Fruit fly (Drosophila melanogaster): ENCODE data around the gene CG9921.
A peak's percentile ranks its signal among the peaks of the same experiment; 100 is the strongest.

CG9921 gene

dm6 chrX:16320197-16320921, 13.0 kb downstream of the CG9921 start, which contains the start of gene Cyp1 (continued):
- TF ChIP-seq CG14014 (GFP tag; IDR thresholded peaks at IDR 0.05) (0 out of 2 replicates have a peak, but pooled peaks have one; percentile 22), Med (GFP tag) (peak; percentile 88), al (GFP tag; IDR thresholded peaks at IDR 0.05) (0 out of 2 replicates have a peak, but pooled peaks have one; percentile 26), HLH54F (GFP tag; optimal IDR thresholded peaks at IDR 0.05) (peak; percentile 9), h (optimal IDR thresholded peaks at IDR 0.05) (no peak), chm (GFP tag; IDR thresholded peaks at IDR 0.05) (peak; percentile 81), CG32532 (GFP tag; IDR thresholded peaks at IDR 0.05) (no peak; the same call in none of the 2 replicates), ERR (GFP tag; optimal IDR thresholded peaks at IDR 0.05) (no peak), CG8089 (GFP tag; optimal IDR thresholded peaks at IDR 0.05) (no peak), CG12942 (GFP tag; optimal IDR thresholded peaks at IDR 0.05) (no peak), CG7556 (GFP tag; optimal IDR thresholded peaks at IDR 0.05) (no peak), CG18619 (GFP tag; optimal IDR thresholded peaks at IDR 0.05) (no peak), NC2β (GFP tag; optimal IDR thresholded peaks at IDR 0.05) (peak; percentile 10), CG14667 (GFP tag; IDR thresholded peaks at IDR 0.05) (peak; percentile 70), pzg (GFP tag; optimal IDR thresholded peaks at IDR 0.05) (peak; percentile 80), CG2875 (GFP tag; optimal IDR thresholded peaks at IDR 0.05) (no peak), Max (GFP tag; optimal IDR thresholded peaks at IDR 0.05) (peak; percentile 6), PHDP (tag; optimal IDR thresholded peaks at IDR 0.05) (peak; percentile 4), CG2120 (GFP tag; optimal IDR thresholded peaks at IDR 0.05) (peak; percentile 54), ap (GFP tag; IDR thresholded peaks at IDR 0.05) (peak; percentile 32; the same call in 1 of the 2 replicates), croc (GFP tag; conservative IDR thresholded peaks at IDR 0.05) (no peak), Jarid2 (GFP tag; optimal IDR thresholded peaks at IDR 0.05) (no peak), HLH4C (GFP tag; IDR thresholded peaks at IDR 0.05; ENCODE audit: partially characterized antibody) (peak; percentile 68; the same call in 2 of the 3 replicates), CG9727 (GFP tag; optimal IDR thresholded peaks at IDR 0.05) (peak; percentile 47), pan (optimal IDR thresholded peaks at IDR 0.05) (no peak), pan (GFP tag; optimal IDR thresholded peaks at IDR 0.05 in 1 of 2, IDR thresholded peaks at IDR 0.05 in 1 of 2) (peak in 1 of 2 experiments; percentile 46), ab (GFP tag; optimal IDR thresholded peaks at IDR 0.05) (no peak), CG17361 (GFP tag; IDR thresholded peaks at IDR 0.05) (peak; percentile 61), CG1792 (GFP tag; optimal IDR thresholded peaks at IDR 0.05) (no peak), CG12071 (GFP tag; optimal IDR thresholded peaks at IDR 0.05) (no peak), CG12659 (GFP tag; optimal IDR thresholded peaks at IDR 0.05) (peak; percentile 60), CG15514 (GFP tag; optimal IDR thresholded peaks at IDR 0.05) (peak; percentile 88), Pdp1 (GFP tag; optimal IDR thresholded peaks at IDR 0.05) (peak in 1 of 2 experiments; percentile 99), CG9797 (GFP tag; optimal IDR thresholded peaks at IDR 0.05) (peak; percentile 41), inv (GFP tag; IDR thresholded peaks at IDR 0.05; ENCODE audit: partially characterized antibody) (peak; percentile 71; the same call in 1 of the 2 replicates), sna (GFP tag; IDR thresholded peaks at IDR 0.05; ENCODE audit: partially characterized antibody) (peak; percentile 49; the same call in 1 of the 2 replicates), CG16779 (GFP tag; IDR thresholded peaks at IDR 0.05) (0 out of 2 replicates have a peak, but pooled peaks have one; percentile 40), Hand (GFP tag; optimal IDR thresholded peaks at IDR 0.05) (no peak), C15 (GFP tag; IDR thresholded peaks at IDR 0.05) (no peak), aop (GFP tag; IDR thresholded peaks at IDR 0.05) (no peak), dmrt11E (tag; optimal IDR thresholded peaks at IDR 0.05) (peak; percentile 23), HmgD (GFP tag; optimal IDR thresholded peaks at IDR 0.05) (peak; percentile 4), ewg (GFP tag; optimal IDR thresholded peaks at IDR 0.05) (peak; percentile 12), Opbp (GFP tag; IDR thresholded peaks at IDR 0.05; ENCODE audit: partially characterized antibody) (peak; percentile 87), CG11723 (GFP tag; optimal IDR thresholded peaks at IDR 0.05) (peak; percentile 51), Atf6 (GFP tag; IDR thresholded peaks at IDR 0.05) (no peak), Gsc (GFP tag; IDR thresholded peaks at IDR 0.05) (no peak), CG10654 (GFP tag; optimal IDR thresholded peaks at IDR 0.05) (no peak), Ets65A (GFP tag) (peak; percentile 37)
